Fruit fly (Drosophila melanogaster) whole organism: Measurements from ENCODE around the gene eIF5.

Source experiments
- CG8478 ChIP-seq: fragments of >200 bp; optimal IDR thresholded peaks from 2 replicates; lab custom pipeline; 2018; ENCODE audit warnings: inconsistent platforms
- Dll ChIP-seq: fragments of >200 bp; optimal IDR thresholded peaks from 2 replicates; lab custom pipeline; 2017
- EcR ChIP-seq, 2 experiments: fragments of >200 bp; optimal IDR thresholded peaks; 2 replicates each; lab custom pipeline; 2017; ENCODE audit warnings: missing biosample characterization in 2 of 2, missing genetic modification characterization in 2 of 2, missing genetic modification reagents in 2 of 2
- pan ChIP-seq: fragments of >200 bp; optimal IDR thresholded peaks from 2 replicates; lab custom pipeline; 2017
- psq ChIP-seq: fragments of >200 bp; optimal IDR thresholded peaks from 2 replicates; lab custom pipeline; 2017
- usp ChIP-seq: fragments of >200 bp; optimal IDR thresholded peaks from 2 replicates; lab custom pipeline; 2017; ENCODE audit warnings: missing biosample characterization, missing genetic modification characterization, mixed read lengths

The eIF5 gene

DNA sequence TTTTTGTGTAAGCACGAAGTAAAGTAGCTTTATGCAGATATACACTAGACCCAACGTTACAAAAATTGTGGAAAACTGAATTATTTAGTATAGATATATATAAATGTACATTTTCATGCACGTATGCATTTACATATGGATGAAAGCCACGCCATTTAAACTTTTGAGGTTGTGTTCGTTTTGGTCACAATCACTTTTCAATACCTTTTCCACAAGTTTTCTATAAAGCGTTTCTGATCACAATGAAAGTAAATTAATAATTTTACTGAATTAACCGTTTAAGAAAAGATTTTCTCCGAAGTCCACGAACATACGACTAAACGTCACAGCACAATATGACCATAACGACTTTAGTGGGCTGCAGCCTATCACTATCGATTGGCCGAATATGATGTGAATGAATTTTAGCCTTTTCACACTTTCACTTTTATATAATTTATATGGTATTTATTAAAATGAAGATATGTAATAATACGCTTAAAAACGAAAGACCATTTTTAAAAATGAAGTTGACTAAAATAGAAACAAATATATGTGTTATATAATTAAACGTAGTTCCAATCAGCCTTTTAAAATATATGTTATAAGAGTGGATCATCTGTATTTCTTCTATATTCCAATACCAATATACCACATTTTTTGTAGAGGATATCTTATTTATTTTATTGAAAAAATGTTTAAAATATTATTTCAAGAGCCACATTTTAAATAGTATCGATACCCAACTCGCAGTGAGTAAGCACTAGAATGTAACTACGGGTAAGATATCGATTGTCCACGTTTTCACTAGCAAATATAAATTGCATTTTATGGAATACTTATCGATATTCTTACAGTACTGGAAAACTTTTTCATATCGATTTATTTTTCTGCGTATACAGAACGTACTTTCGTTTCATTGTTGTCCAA lies at the start of gene eIF5, which contains the start of the genes CG46312 and exd:
Gene eIF5, minus strand, starts transcription at position 357 of the 909 bp plus-strand sequence.
Gene CG46312, minus strand, starts transcription at position 357 of the 909 bp plus-strand sequence.
Gene exd, plus strand, starts transcription at position 851 of the 909 bp plus-strand sequence.
- TF ChIP-seq usp (GFP tag; lab: Kevin White, UChicago) (no peak), psq (lab: Kevin White, UChicago) (no peak), Dll (lab: Kevin White, UChicago) (no peak), pan (lab: Kevin White, UChicago) (no peak), EcR (GFP tag; optimal IDR thresholded peaks at IDR 0.05; lab: Kevin White, UChicago) (no peak), CG8478 (lab: Kevin White, UChicago) (no peak)

DNA sequence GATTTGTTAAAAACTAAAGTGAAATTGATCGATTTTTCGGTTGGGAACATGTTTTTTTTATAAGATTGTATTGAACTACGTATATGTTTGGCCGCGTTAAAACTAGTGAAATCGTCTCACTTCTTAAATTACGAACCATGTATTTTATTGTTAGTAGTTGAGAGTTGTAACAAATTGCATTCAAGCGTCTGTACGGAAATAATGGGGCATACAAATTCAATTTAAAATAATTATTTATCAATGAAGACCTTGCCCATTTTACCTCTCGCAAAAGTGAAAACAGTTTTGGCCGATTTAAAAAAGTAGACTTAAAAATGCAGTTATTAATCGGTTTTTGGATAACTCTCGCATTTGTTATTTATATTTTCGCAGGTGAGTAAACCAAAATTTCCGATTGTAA lies 17.0 kb upstream of the eIF5 start, which contains the start of gene Muc14A:
Gene Muc14A, plus strand, starts transcription at position 301 of the 400 bp plus-strand sequence.
- TF ChIP-seq EcR (GFP tag; optimal IDR thresholded peaks at IDR 0.05; lab: Kevin White, UChicago) (no peak), usp (GFP tag; lab: Kevin White, UChicago) (no peak), pan (lab: Kevin White, UChicago) (no peak), psq (lab: Kevin White, UChicago) (no peak), CG8478 (lab: Kevin White, UChicago) (no peak), Dll (lab: Kevin White, UChicago) (no peak)

- no peak for TF ChIP-seq psq (lab: Kevin White, UChicago)
Measured at dm6 chrX:16005551-16006197, 13.9 kb upstream of the eIF5 start, which contains the start of the genes vap and CG12698. vap (minus strand) TSS chrX:16005812. CG12698 (plus strand) TSS chrX:16006147.

dm6 chrX:16005066-16005465 lies 13.3 kb upstream of the eIF5 start:
- TF ChIP-seq pan (lab: Kevin White, UChicago): no peak
- TF ChIP-seq Dll (lab: Kevin White, UChicago): no peak
- no peak for TF ChIP-seq EcR (GFP tag; optimal IDR thresholded peaks at IDR 0.05; lab: Kevin White, UChicago)
- no peak for TF ChIP-seq usp (GFP tag; lab: Kevin White, UChicago)
- no peak for TF ChIP-seq psq (lab: Kevin White, UChicago)
- no peak for TF ChIP-seq CG8478 (lab: Kevin White, UChicago)

DNA sequence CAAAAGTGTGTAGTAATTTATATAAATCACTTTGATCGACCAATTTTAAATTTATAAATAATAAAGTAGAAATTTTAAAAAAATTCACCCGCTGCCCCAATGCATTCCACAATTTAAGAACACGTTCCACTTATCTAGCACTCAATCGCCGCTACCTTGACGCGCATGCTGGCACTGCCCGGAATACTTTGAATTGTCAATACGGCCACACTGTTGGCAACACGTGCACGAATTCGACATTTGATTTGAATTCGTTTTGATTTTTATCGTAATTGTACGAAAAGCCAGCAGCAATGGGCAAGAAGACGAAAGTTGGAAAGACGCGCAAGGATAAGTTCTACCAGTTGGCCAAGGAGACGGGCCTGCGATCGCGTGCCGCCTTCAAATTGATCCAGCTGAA lies 5.1 kb upstream of the eIF5 start, which contains the start of gene CG8939:
Gene CG8939, plus strand, starts transcription at position 186 of the 400 bp plus-strand sequence.
- TF ChIP-seq pan (lab: Kevin White, UChicago) (no peak), Dll (lab: Kevin White, UChicago) (no peak)

dm6 chrX:15992527-15992897 lies 738 bp upstream of the eIF5 start:
- TF ChIP-seq EcR (GFP tag; optimal IDR thresholded peaks at IDR 0.05; lab: Kevin White, UChicago) (no peak), usp (GFP tag; lab: Kevin White, UChicago) (no peak), CG8478 (lab: Kevin White, UChicago) (no peak), psq (lab: Kevin White, UChicago) (no peak), Dll (lab: Kevin White, UChicago) (no peak)

DNA sequence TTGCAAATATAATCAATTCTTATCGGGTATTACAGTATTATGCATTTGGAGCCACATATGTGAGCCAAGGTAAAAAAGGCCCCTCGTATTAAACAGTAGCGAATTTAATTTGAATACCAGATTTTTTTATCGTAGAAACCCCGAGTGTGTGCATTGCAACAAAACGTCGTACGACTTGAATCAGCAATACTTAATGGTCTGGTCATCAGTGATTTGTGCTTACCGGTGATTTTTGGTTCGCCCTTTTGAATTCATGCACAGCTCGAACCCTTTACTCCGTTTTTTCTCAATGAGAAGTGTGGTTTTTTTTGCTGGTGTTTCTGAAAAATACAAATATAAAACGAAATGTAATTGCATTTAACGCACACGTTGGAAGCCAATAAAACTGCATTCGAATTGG lies 2.1 kb downstream of the eIF5 start:
- no peak for TF ChIP-seq usp (GFP tag; lab: Kevin White, UChicago)
- no peak for TF ChIP-seq CG8478 (lab: Kevin White, UChicago)
- no peak for TF ChIP-seq Dll (lab: Kevin White, UChicago)
- TF ChIP-seq EcR (GFP tag; optimal IDR thresholded peaks at IDR 0.05; lab: Kevin White, UChicago): no peak
- no peak for TF ChIP-seq pan (lab: Kevin White, UChicago)
- no peak for TF ChIP-seq psq (lab: Kevin White, UChicago)

dm6 chrX:15986654-15987053 lies 5.1 kb downstream of the eIF5 start, which contains the start of gene ND-20:
ND-20 (minus strand) TSS chrX:15986808.
- TF ChIP-seq usp (GFP tag; lab: Kevin White, UChicago): no peak
- no peak for TF ChIP-seq pan (lab: Kevin White, UChicago)
- TF ChIP-seq EcR (GFP tag; optimal IDR thresholded peaks at IDR 0.05; lab: Kevin White, UChicago): no peak
- no peak for TF ChIP-seq CG8478 (lab: Kevin White, UChicago)
- no peak for TF ChIP-seq Dll (lab: Kevin White, UChicago)
- no peak for TF ChIP-seq psq (lab: Kevin White, UChicago)

- TF ChIP-seq psq (lab: Kevin White, UChicago) (no peak), usp (GFP tag; lab: Kevin White, UChicago) (no peak), Dll (lab: Kevin White, UChicago) (no peak), EcR (GFP tag; optimal IDR thresholded peaks at IDR 0.05; lab: Kevin White, UChicago) (no peak), pan (lab: Kevin White, UChicago) (no peak), CG8478 (lab: Kevin White, UChicago) (no peak)
Measured at dm6 chrX:15983501-15983900, 8.3 kb downstream of the eIF5 start, which contains the start of gene Slc25A46a. Slc25A46a (plus strand) TSS chrX:15983772.

dm6 chrX:15982844-15983243 lies 8.9 kb downstream of the eIF5 start, which contains the start of gene Cep164:
Cep164 (minus strand) TSS chrX:15982944.
- TF ChIP-seq psq (lab: Kevin White, UChicago) (no peak), CG8478 (lab: Kevin White, UChicago) (no peak), EcR (GFP tag; optimal IDR thresholded peaks at IDR 0.05; lab: Kevin White, UChicago) (no peak), usp (GFP tag; lab: Kevin White, UChicago) (no peak), pan (lab: Kevin White, UChicago) (no peak), Dll (lab: Kevin White, UChicago) (no peak)

dm6 chrX:15976568-15976967 lies 15.2 kb downstream of the eIF5 start, which contains the start of gene CG42766:
CG42766 (plus strand) TSS chrX:15976868.
- TF ChIP-seq pan (lab: Kevin White, UChicago) (no peak), psq (lab: Kevin White, UChicago) (no peak), CG8478 (lab: Kevin White, UChicago) (no peak), Dll (lab: Kevin White, UChicago) (no peak), usp (GFP tag; lab: Kevin White, UChicago) (no peak), EcR (GFP tag; optimal IDR thresholded peaks at IDR 0.05; lab: Kevin White, UChicago) (no peak)
